Worm (Caenorhabditis elegans): ENCODE results near the gene aqp-1.

The aqp-1 gene

ce11 chrII:7238248-7238647 lies at the start of gene aqp-1:
TSS of gene aqp-1 (minus strand) at chrII:7238349.
- TF ChIP-seq sma-9 (GFP tag; optimal IDR thresholded peaks at IDR 0.05) (peak; percentile 78), sma-9 (tag; optimal IDR thresholded peaks at IDR 0.05) (no peak), crh-2 (tag; optimal IDR thresholded peaks at IDR 0.05) (peak; percentile 68), nhr-11 (tag; optimal IDR thresholded peaks at IDR 0.05) (no peak), F13H6.1 (tag; optimal IDR thresholded peaks at IDR 0.05) (peak; percentile 24), mdl-1 (tag; optimal IDR thresholded peaks at IDR 0.05) (peak in 1 of 2 experiments; percentile 17), zag-1 (tag; optimal IDR thresholded peaks at IDR 0.05) (no peak), ztf-4 (tag; optimal IDR thresholded peaks at IDR 0.05) (no peak), nhr-6 (tag; optimal IDR thresholded peaks at IDR 0.05) (no peak), unc-62 (GFP tag; optimal IDR thresholded peaks at IDR 0.05) (no peak), ceh-16 (tag; optimal IDR thresholded peaks at IDR 0.05) (no peak), skn-1 (tag; optimal IDR thresholded peaks at IDR 0.05) (no peak), snpc-4 (tag; optimal IDR thresholded peaks at IDR 0.05) (no peak), peb-1 (tag; optimal IDR thresholded peaks at IDR 0.05) (no peak), fos-1 (tag; optimal IDR thresholded peaks at IDR 0.05) (peak; percentile 40), sma-3 (GFP tag; optimal IDR thresholded peaks at IDR 0.05) (peak; percentile 21)

- TF ChIP-seq sma-9 (GFP tag; optimal IDR thresholded peaks at IDR 0.05): peak; percentile 29
- TF ChIP-seq sma-9 (tag; optimal IDR thresholded peaks at IDR 0.05): no peak
- no peak for TF ChIP-seq gmeb-1 (tag; optimal IDR thresholded peaks at IDR 0.05)
- TF ChIP-seq mdl-1 (tag; optimal IDR thresholded peaks at IDR 0.05): peak in 1 of 2 experiments; percentile 73
- peak; percentile 70 for TF ChIP-seq sma-3 (GFP tag; optimal IDR thresholded peaks at IDR 0.05)
- TF ChIP-seq elt-1 (tag; optimal IDR thresholded peaks at IDR 0.05): no peak
- peak; percentile 3 for TF ChIP-seq nhr-129 (tag; optimal IDR thresholded peaks at IDR 0.05)
- peak; percentile 88 for TF ChIP-seq nhr-21 (tag; optimal IDR thresholded peaks at IDR 0.05)
- peak; percentile 64 for TF ChIP-seq fos-1 (tag; optimal IDR thresholded peaks at IDR 0.05)
- TF ChIP-seq unc-62 (GFP tag; optimal IDR thresholded peaks at IDR 0.05): peak; percentile 41
- peak; percentile 8 for TF ChIP-seq crh-2 (tag; optimal IDR thresholded peaks at IDR 0.05)
- peak; percentile 69 for TF ChIP-seq mab-5 (tag; optimal IDR thresholded peaks at IDR 0.05)
- TF ChIP-seq nhr-6 (tag; optimal IDR thresholded peaks at IDR 0.05): no peak
- TF ChIP-seq nhr-23 (tag; optimal IDR thresholded peaks at IDR 0.05): no peak
- TF ChIP-seq blmp-1 (tag; optimal IDR thresholded peaks at IDR 0.05; ENCODE audit: insufficient read depth): peak; percentile 69
- peak; percentile 22 for TF ChIP-seq egl-27 (tag; optimal IDR thresholded peaks at IDR 0.05)
- no peak for TF ChIP-seq nhr-12 (tag; optimal IDR thresholded peaks at IDR 0.05)
- TF ChIP-seq ceh-16 (tag; optimal IDR thresholded peaks at IDR 0.05): no peak
These were observed 49.6 kb upstream of the aqp-1 start for ce11 chrII:7287709-7288108.

ce11 chrII:7287140-7287539 lies 49.0 kb upstream of the aqp-1 start:
- TF ChIP-seq nhr-12 (tag; optimal IDR thresholded peaks at IDR 0.05) (no peak), crh-2 (tag; optimal IDR thresholded peaks at IDR 0.05) (peak; percentile 14), sma-9 (GFP tag; optimal IDR thresholded peaks at IDR 0.05) (peak; percentile 3), sma-9 (tag; optimal IDR thresholded peaks at IDR 0.05) (no peak), fos-1 (tag; optimal IDR thresholded peaks at IDR 0.05) (peak; percentile 61), mab-5 (tag; optimal IDR thresholded peaks at IDR 0.05) (no peak)

- peak; percentile 4 for TF ChIP-seq sma-9 (GFP tag; optimal IDR thresholded peaks at IDR 0.05)
- TF ChIP-seq sma-9 (tag; optimal IDR thresholded peaks at IDR 0.05): no peak
- TF ChIP-seq ceh-16 (tag; optimal IDR thresholded peaks at IDR 0.05): no peak
- no peak for TF ChIP-seq alr-1 (tag; optimal IDR thresholded peaks at IDR 0.05)
- no peak for TF ChIP-seq nhr-12 (tag; optimal IDR thresholded peaks at IDR 0.05)
- TF ChIP-seq blmp-1 (tag; optimal IDR thresholded peaks at IDR 0.05; ENCODE audit: insufficient read depth): no peak
- TF ChIP-seq ztf-1 (GFP tag; conservative IDR thresholded peaks at IDR 0.05): no peak
- TF ChIP-seq nhr-23 (tag; optimal IDR thresholded peaks at IDR 0.05): no peak
- no peak for TF ChIP-seq F13H6.1 (tag; optimal IDR thresholded peaks at IDR 0.05)
These were observed 44.9 kb upstream of the aqp-1 start for ce11 chrII:7283063-7283462.

- TF ChIP-seq blmp-1 (tag; optimal IDR thresholded peaks at IDR 0.05; ENCODE audit: insufficient read depth) (peak; percentile 18), nhr-25 (tag; optimal IDR thresholded peaks at IDR 0.05) (no peak), mdl-1 (tag; optimal IDR thresholded peaks at IDR 0.05) (peak in 1 of 2 experiments; percentile 7), fos-1 (tag; optimal IDR thresholded peaks at IDR 0.05) (peak; percentile 86), nhr-129 (tag; optimal IDR thresholded peaks at IDR 0.05) (peak; percentile 15), sma-9 (GFP tag; optimal IDR thresholded peaks at IDR 0.05) (peak; percentile 23), sma-9 (tag; optimal IDR thresholded peaks at IDR 0.05) (no peak)
These were observed 42.4 kb upstream of the aqp-1 start for ce11 chrII:7280584-7280983.

- TF ChIP-seq aly-2 (tag; optimal IDR thresholded peaks at IDR 0.05): no peak
- TF ChIP-seq egl-27 (tag; optimal IDR thresholded peaks at IDR 0.05): no peak
- peak; percentile 77 for TF ChIP-seq nhr-21 (tag; optimal IDR thresholded peaks at IDR 0.05)
- TF ChIP-seq fos-1 (tag; optimal IDR thresholded peaks at IDR 0.05): peak; percentile 22
- no peak for TF ChIP-seq nhr-10 (tag; optimal IDR thresholded peaks at IDR 0.05)
- peak; percentile 42 for TF ChIP-seq nhr-129 (tag; optimal IDR thresholded peaks at IDR 0.05)
- peak; percentile 63 for TF ChIP-seq sma-9 (GFP tag; optimal IDR thresholded peaks at IDR 0.05)
- no peak for TF ChIP-seq sma-9 (tag; optimal IDR thresholded peaks at IDR 0.05)
- TF ChIP-seq mbf-1 (tag; optimal IDR thresholded peaks at IDR 0.05): no peak
- no peak for TF ChIP-seq F13H6.1 (tag; optimal IDR thresholded peaks at IDR 0.05)
- TF ChIP-seq nhr-23 (tag; optimal IDR thresholded peaks at IDR 0.05): no peak
- no peak for TF ChIP-seq nhr-25 (tag; optimal IDR thresholded peaks at IDR 0.05)
- TF ChIP-seq ceh-82 (tag; optimal IDR thresholded peaks at IDR 0.05): no peak
- no peak for TF ChIP-seq lin-11 (tag; optimal IDR thresholded peaks at IDR 0.05)
- no peak for TF ChIP-seq unc-39 (tag; optimal IDR thresholded peaks at IDR 0.05)
- no peak for TF ChIP-seq alr-1 (tag; optimal IDR thresholded peaks at IDR 0.05)
- TF ChIP-seq elt-3 (tag; optimal IDR thresholded peaks at IDR 0.05): no peak
- no peak for TF ChIP-seq nhr-6 (tag; optimal IDR thresholded peaks at IDR 0.05)
- TF ChIP-seq dmd-4 (tag; optimal IDR thresholded peaks at IDR 0.05): no peak
- TF ChIP-seq nhr-237 (tag; optimal IDR thresholded peaks at IDR 0.05): no peak
- TF ChIP-seq crh-2 (tag; optimal IDR thresholded peaks at IDR 0.05): no peak
These were observed 41.7 kb upstream of the aqp-1 start for ce11 chrII:7279808-7280207.
